Fruit fly (Drosophila melanogaster): Measurements from ENCODE around the gene Nhe1.

The Nhe1 gene

dm6 chr2L:131466-132270, 25.1 kb upstream of the Nhe1 start, which contains the start of gene Gs1 (continued):
- TF ChIP-seq CG32264 (GFP tag; optimal IDR thresholded peaks at IDR 0.05), result no peak
- TF ChIP-seq fru (GFP tag; optimal IDR thresholded peaks at IDR 0.05), result no peak
- TF ChIP-seq sage (GFP tag; optimal IDR thresholded peaks at IDR 0.05), result no peak
- TF ChIP-seq Dfd (GFP tag; optimal IDR thresholded peaks at IDR 0.05), result no peak
- TF ChIP-seq Dif (GFP tag; optimal IDR thresholded peaks at IDR 0.05; ENCODE audit: partially characterized antibody), result peak; percentile 90
- no peak for TF ChIP-seq woc (GFP tag; optimal IDR thresholded peaks at IDR 0.05)
- no peak for TF ChIP-seq usp (GFP tag; optimal IDR thresholded peaks at IDR 0.05)
- no peak for TF ChIP-seq Abd-B (GFP tag; optimal IDR thresholded peaks at IDR 0.05)
- TF ChIP-seq jim (GFP tag; optimal IDR thresholded peaks at IDR 0.05), result no peak
- TF ChIP-seq Mio (GFP tag; optimal IDR thresholded peaks at IDR 0.05), result no peak
- peak; percentile 55 for TF ChIP-seq h (GFP tag; optimal IDR thresholded peaks at IDR 0.05)
- TF ChIP-seq GATAd (GFP tag; optimal IDR thresholded peaks at IDR 0.05), result no peak
- peak; percentile 43 for TF ChIP-seq br (GFP tag; optimal IDR thresholded peaks at IDR 0.05)
- no peak for TF ChIP-seq HLH106 (tag; optimal IDR thresholded peaks at IDR 0.05)
- peak; percentile 59 for TF ChIP-seq Sp1 (GFP tag; optimal IDR thresholded peaks at IDR 0.05)

DNA sequence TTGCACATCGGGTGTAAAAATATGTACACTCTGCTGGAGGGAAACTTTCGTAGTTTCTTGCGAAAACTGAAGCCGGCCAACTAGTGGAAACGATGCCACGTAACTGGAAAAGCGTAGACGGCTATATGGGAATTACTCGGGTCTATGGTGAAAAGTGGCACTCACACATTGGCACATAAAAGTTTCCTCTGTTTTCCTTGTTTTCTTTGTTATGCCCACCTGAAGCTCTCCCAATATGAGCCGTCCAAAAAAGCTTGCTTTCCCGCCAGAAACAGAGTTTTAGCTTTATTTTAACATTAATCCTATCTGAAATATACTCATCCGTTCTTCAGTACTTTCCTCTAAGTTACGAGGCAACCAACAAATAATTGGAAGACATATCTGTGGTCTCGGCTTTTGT, 24.2 kb upstream of the Nhe1 start, which contains the start of gene CG3164:
CG3164 (minus strand) TSS at position 101 of the 400 bp plus-strand sequence.
- TF ChIP-seq brk (GFP tag; optimal IDR thresholded peaks at IDR 0.05), result no peak
- no peak for TF ChIP-seq CrebA (GFP tag; optimal IDR thresholded peaks at IDR 0.05; ENCODE audit: borderline replicate concordance)
- no peak for TF ChIP-seq Vsx2 (GFP tag; optimal IDR thresholded peaks at IDR 0.05; ENCODE audit: partially characterized antibody)
- TF ChIP-seq Rel (GFP tag; optimal IDR thresholded peaks at IDR 0.05), result no peak
- no peak for TF ChIP-seq Rel (tag; optimal IDR thresholded peaks at IDR 0.05)
- no peak for TF ChIP-seq woc (GFP tag; optimal IDR thresholded peaks at IDR 0.05)
- no peak for TF ChIP-seq foxo (GFP tag; optimal IDR thresholded peaks at IDR 0.05)
- TF ChIP-seq Mio (GFP tag; optimal IDR thresholded peaks at IDR 0.05), result no peak
- no peak for TF ChIP-seq dmrt93B (GFP tag; optimal IDR thresholded peaks at IDR 0.05)
- TF ChIP-seq GATAd (GFP tag; optimal IDR thresholded peaks at IDR 0.05), result no peak
- no peak for TF ChIP-seq usp (GFP tag; optimal IDR thresholded peaks at IDR 0.05)
- no peak for TF ChIP-seq CG32264 (GFP tag; optimal IDR thresholded peaks at IDR 0.05)

DNA sequence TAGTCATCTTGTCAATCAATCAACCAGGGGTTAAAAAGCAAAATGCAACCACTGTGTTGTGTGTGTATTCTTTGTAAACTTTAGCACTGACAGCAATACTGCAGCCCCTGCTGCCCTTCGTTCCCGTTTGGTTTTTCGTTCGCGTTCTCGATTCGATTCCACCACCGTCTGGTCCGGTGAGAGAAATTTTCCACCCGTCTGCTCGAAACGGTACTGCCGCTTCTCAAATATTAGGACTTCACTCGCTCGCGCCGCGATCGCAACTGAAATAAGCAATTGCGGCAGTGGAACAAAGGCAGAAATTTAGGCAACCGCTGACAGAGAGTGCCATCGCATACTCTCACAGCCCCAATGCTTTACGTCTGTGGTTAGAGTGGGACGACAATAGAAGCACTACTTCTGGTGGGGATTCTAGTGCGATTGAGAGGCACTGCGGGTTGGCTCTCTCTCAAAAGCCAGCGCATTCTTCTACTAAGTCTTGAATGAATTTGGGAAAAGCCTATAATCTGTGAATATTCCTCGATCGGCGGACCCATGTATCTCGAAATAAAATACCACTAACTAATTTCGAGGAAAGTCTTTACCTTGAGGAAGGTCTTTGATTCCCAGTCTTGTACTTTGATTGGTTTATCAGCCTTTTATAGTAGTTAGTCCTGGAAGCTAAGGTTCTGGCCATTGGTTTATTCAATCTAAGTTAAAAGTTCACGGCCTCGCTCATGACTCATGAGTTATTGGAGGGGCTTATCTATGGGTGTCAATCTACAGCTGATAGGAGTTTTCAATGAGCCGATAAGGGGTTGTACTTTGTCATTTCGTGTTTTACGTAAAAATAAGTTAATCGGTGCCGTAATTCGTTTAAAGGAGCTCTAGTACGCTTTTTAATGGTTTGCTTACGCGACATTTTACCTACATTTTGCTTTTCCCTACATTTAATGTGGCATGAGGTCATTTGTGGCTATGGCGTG, 22.7 kb upstream of the Nhe1 start:
- TF ChIP-seq foxo (GFP tag; optimal IDR thresholded peaks at IDR 0.05) (peak; percentile 50), fru (GFP tag; optimal IDR thresholded peaks at IDR 0.05) (peak; percentile 69), Jra (GFP tag; optimal IDR thresholded peaks at IDR 0.05) (peak; percentile 87), Hr83 (GFP tag; optimal IDR thresholded peaks at IDR 0.05; ENCODE audit: poor library complexity, severe bottlenecking) (peak; percentile 94), OdsH (GFP tag; optimal IDR thresholded peaks at IDR 0.05) (peak; percentile 51), CG32264 (GFP tag; optimal IDR thresholded peaks at IDR 0.05) (peak; percentile 24), Myc (optimal IDR thresholded peaks at IDR 0.05) (no peak), Dif (GFP tag; optimal IDR thresholded peaks at IDR 0.05; ENCODE audit: partially characterized antibody) (peak; percentile 97), h (GFP tag; optimal IDR thresholded peaks at IDR 0.05) (peak; percentile 88), woc (GFP tag; optimal IDR thresholded peaks at IDR 0.05) (no peak), Sp1 (GFP tag; optimal IDR thresholded peaks at IDR 0.05) (peak; percentile 71), Hnf4 (GFP tag; optimal IDR thresholded peaks at IDR 0.05) (peak; percentile 90), pan (optimal IDR thresholded peaks at IDR 0.05) (no peak), usp (GFP tag; optimal IDR thresholded peaks at IDR 0.05) (no peak), rgr (GFP tag; optimal IDR thresholded peaks at IDR 0.05) (peak; percentile 72), psq (GFP tag; optimal IDR thresholded peaks at IDR 0.05) (peak; percentile 19), lola (GFP tag; optimal IDR thresholded peaks at IDR 0.05) (no peak), Dfd (GFP tag; optimal IDR thresholded peaks at IDR 0.05) (no peak), HLH106 (tag; optimal IDR thresholded peaks at IDR 0.05) (peak; percentile 39), GATAd (GFP tag; optimal IDR thresholded peaks at IDR 0.05) (no peak), dmrt93B (GFP tag; optimal IDR thresholded peaks at IDR 0.05) (no peak), br (GFP tag; optimal IDR thresholded peaks at IDR 0.05) (peak; percentile 77), tai (GFP tag; optimal IDR thresholded peaks at IDR 0.05) (peak; percentile 42), dl (GFP tag; optimal IDR thresholded peaks at IDR 0.05; ENCODE audit: insufficient read depth in 1 of 2, partially characterized antibody in 2 of 2) (peak; percentile 46 to 92), CrebA (GFP tag; optimal IDR thresholded peaks at IDR 0.05; ENCODE audit: borderline replicate concordance) (no peak), Abd-B (GFP tag; optimal IDR thresholded peaks at IDR 0.05) (no peak), N (GFP tag; optimal IDR thresholded peaks at IDR 0.05) (no peak), dsf (GFP tag; optimal IDR thresholded peaks at IDR 0.05; ENCODE audit: borderline replicate concordance) (no peak), Rel (GFP tag; optimal IDR thresholded peaks at IDR 0.05) (peak; percentile 45), Rel (tag; optimal IDR thresholded peaks at IDR 0.05) (peak; percentile 78), Vsx2 (GFP tag; optimal IDR thresholded peaks at IDR 0.05; ENCODE audit: partially characterized antibody) (peak; percentile 95), jim (GFP tag; optimal IDR thresholded peaks at IDR 0.05) (peak; percentile 53), ey (GFP tag; optimal IDR thresholded peaks at IDR 0.05) (peak; percentile 10), Hr78 (GFP tag; optimal IDR thresholded peaks at IDR 0.05) (no peak), brk (GFP tag; optimal IDR thresholded peaks at IDR 0.05) (peak; percentile 58)
